Fruit fly (Drosophila melanogaster): ENCODE measurements around the gene CG7110.
A peak's percentile ranks its signal among the peaks of the same experiment; 100 is the strongest.

The CG7110 gene

DNA sequence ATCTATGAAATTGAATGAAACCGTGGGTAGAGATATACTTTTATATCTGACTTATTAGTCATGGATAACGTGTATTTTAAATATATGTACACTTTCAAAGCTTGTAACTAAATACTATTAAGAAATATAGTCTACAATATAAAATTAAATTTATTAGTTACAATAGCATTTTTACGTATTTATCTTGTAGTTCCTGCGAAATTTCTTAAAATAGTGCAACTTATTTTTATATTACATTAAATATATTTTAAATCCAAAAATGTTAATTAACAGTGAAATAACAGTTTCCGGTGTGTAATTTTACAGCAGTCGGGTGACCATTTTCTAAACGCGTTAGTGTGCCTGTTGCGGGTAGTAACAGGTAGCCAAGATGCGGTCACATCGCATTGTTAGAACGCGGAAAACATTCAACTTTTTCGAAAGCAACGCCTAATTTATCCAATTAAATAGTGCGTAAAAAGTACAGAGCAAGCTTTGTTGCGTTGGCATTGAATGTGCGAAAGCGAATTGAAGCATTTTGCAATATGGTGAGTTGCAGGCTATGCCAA is at the start of gene CG7110, which contains the start of gene CG10859 (continued):
- no peak for TF ChIP-seq cg (GFP tag; optimal IDR thresholded peaks at IDR 0.05)
- TF ChIP-seq CG3065 (GFP tag; optimal IDR thresholded peaks at IDR 0.05), result no peak
- no peak for TF ChIP-seq D19A (tag; optimal IDR thresholded peaks at IDR 0.05)
- peak; percentile 52 for TF ChIP-seq CG2712 (tag; optimal IDR thresholded peaks at IDR 0.05)
- peak; percentile 10 for TF ChIP-seq Nf-YB (GFP tag; optimal IDR thresholded peaks at IDR 0.05)
- TF ChIP-seq ap (GFP tag; IDR thresholded peaks at IDR 0.05), result no peak
- peak; percentile 24 for TF ChIP-seq CG9817 (tag; optimal IDR thresholded peaks at IDR 0.05)
- TF ChIP-seq Hand (GFP tag; optimal IDR thresholded peaks at IDR 0.05), result no peak
- TF ChIP-seq run (tag; optimal IDR thresholded peaks at IDR 0.05), result no peak
- TF ChIP-seq Hmx (GFP tag; optimal IDR thresholded peaks at IDR 0.05), result no peak
- TF ChIP-seq CG13287 (GFP tag; IDR thresholded peaks at IDR 0.05; ENCODE audit: partially characterized antibody), result no peak
- TF ChIP-seq CG4707 (GFP tag; optimal IDR thresholded peaks at IDR 0.05), result peak; percentile 43
- no peak for TF ChIP-seq GATAe (GFP tag; conservative IDR thresholded peaks at IDR 0.05)
- TF ChIP-seq CG30431 (GFP tag; optimal IDR thresholded peaks at IDR 0.05), result no peak
- TF ChIP-seq CG6854 (GFP tag; optimal IDR thresholded peaks at IDR 0.05), result no peak
- TF ChIP-seq sqz (GFP tag; optimal IDR thresholded peaks at IDR 0.05), result no peak
- TF ChIP-seq zfh1 (GFP tag; IDR thresholded peaks at IDR 0.05), result no peak
- TF ChIP-seq Lim3 (GFP tag; IDR thresholded peaks at IDR 0.05), result no peak
- TF ChIP-seq CG14014 (GFP tag; IDR thresholded peaks at IDR 0.05), result peak; percentile 26; the same call in 1 of the 2 replicates
- no peak for TF ChIP-seq Sin3A (optimal IDR thresholded peaks at IDR 0.05)
- TF ChIP-seq CG15073 (GFP tag; optimal IDR thresholded peaks at IDR 0.05), result no peak
- TF ChIP-seq bab2 (GFP tag; optimal IDR thresholded peaks at IDR 0.05), result no peak
- peak; percentile 14; the same call in 1 of the 3 replicates for TF ChIP-seq CG14050 (GFP tag; IDR thresholded peaks at IDR 0.05)
- no peak for TF ChIP-seq Abd-B (GFP tag; optimal IDR thresholded peaks at IDR 0.05)
- 0 out of 2 replicates have a peak, but pooled peaks have one; percentile 19 for TF ChIP-seq HLH3B (GFP tag; IDR thresholded peaks at IDR 0.05)
- TF ChIP-seq trem (tag; optimal IDR thresholded peaks at IDR 0.05), result peak; percentile 56
- TF ChIP-seq CG16779 (GFP tag; IDR thresholded peaks at IDR 0.05), result no peak
- no peak for TF ChIP-seq Stat92E (GFP tag; optimal IDR thresholded peaks at IDR 0.05)

DNA sequence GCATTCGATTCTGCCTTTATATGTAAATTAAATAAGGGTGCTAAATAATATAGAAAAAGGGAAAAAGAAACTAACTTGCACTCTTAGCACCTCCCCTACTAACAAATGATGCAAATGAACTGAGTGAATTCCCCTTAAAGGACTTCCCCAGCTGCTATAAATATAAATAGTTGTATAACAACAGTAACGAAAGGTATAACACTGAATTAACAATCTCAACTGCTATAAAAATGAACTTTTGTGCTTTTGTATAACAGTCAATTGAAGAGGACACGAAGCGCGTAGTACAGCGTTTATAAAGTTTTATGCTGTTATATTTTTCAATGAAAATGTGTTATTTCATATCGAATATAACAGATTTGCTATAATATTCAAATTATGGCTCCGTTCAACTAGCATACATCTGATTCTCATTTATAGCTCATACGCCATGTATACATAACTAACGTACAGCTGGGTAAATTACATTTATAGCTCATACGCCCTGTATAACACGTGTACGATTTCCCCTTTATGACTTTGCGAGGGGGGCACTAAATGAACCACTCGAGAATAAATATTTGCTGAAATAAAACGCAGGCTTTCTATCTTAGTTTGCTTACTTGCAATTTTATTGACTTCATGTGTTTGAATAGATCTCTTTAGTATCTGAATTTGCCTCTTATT is 49.4 kb upstream of the CG7110 start:
- peak; percentile 23 for TF ChIP-seq CG6854 (GFP tag; optimal IDR thresholded peaks at IDR 0.05)
- TF ChIP-seq Sox100B (GFP tag; optimal IDR thresholded peaks at IDR 0.05), result peak; percentile 43
- TF ChIP-seq tap (tag; optimal IDR thresholded peaks at IDR 0.05), result peak; percentile 36
- 0 out of 2 replicates have a peak, but pooled peaks have one; percentile 7 for TF ChIP-seq CG32532 (GFP tag; IDR thresholded peaks at IDR 0.05)
- no peak for TF ChIP-seq CG10565 (GFP tag; optimal IDR thresholded peaks at IDR 0.05)
- peak; percentile 1 for TF ChIP-seq CG9437 (GFP tag; optimal IDR thresholded peaks at IDR 0.05)
- no peak for TF ChIP-seq HmgD (GFP tag; optimal IDR thresholded peaks at IDR 0.05)
- TF ChIP-seq Fer1 (GFP tag; optimal IDR thresholded peaks at IDR 0.05), result no peak
- peak; percentile 29 for TF ChIP-seq fd64A (GFP tag; optimal IDR thresholded peaks at IDR 0.05)
- no peak for TF ChIP-seq run (tag; optimal IDR thresholded peaks at IDR 0.05)
- TF ChIP-seq Awh (GFP tag; IDR thresholded peaks at IDR 0.05), result 0 out of 2 replicates have a peak, but pooled peaks have one; percentile 17
- peak; percentile 35 for TF ChIP-seq Asciz (GFP tag; optimal IDR thresholded peaks at IDR 0.05)
- TF ChIP-seq CTCF (GFP tag; optimal IDR thresholded peaks at IDR 0.05), result peak; percentile 47
